Worm (Caenorhabditis elegans) whole organism, young adult: ENCODE results near the gene hoe-1.

Experiments used
- B0261.1 ChIP-seq: sonication (generic microtip); optimal IDR thresholded peaks from 2 replicates; lab custom pipeline; 2016; ENCODE audit warnings: mild to moderate bottlenecking, missing genetic modification characterization, moderate library complexity, missing compliant biosample characterization
- F10E7.11 ChIP-seq: sonication (generic microtip); optimal IDR thresholded peaks from 2 replicates; lab custom pipeline; 2017; ENCODE audit warnings: mild to moderate bottlenecking, missing genetic modification characterization, moderate library complexity, missing compliant biosample characterization
- F23B12.7 ChIP-seq: sonication (generic microtip); optimal IDR thresholded peaks from 2 replicates; lab custom pipeline; 2017; ENCODE audit warnings: missing genetic modification characterization, mild to moderate bottlenecking, missing compliant biosample characterization, antibody characterized with exemption, moderate library complexity; ENCODE audit not compliant: insufficient read depth
- F37B4.10 ChIP-seq: fragments of 200-800 bp; sonication (Bioruptor generic); IDR thresholded peaks from 2 replicates; pipeline ENCODE4 v1.3.6; 2022; ENCODE audit warnings: missing genetic modification characterization, missing compliant biosample characterization
- F39B2.1 ChIP-seq: fragments of 200-800 bp; sonication (Bioruptor generic); IDR thresholded peaks from 2 replicates; pipeline ENCODE4 v1.3.6; 2022; ENCODE audit warnings: missing genetic modification reagents, missing genetic modification characterization, missing compliant biosample characterization
- F55B11.4 ChIP-seq: sonication (generic microtip); optimal IDR thresholded peaks from 2 replicates; lab custom pipeline; 2016; ENCODE audit warnings: missing compliant biosample characterization, missing genetic modification characterization, borderline replicate concordance; ENCODE audit not compliant: insufficient read depth
- K11D2.4 ChIP-seq: fragments of 200-800 bp; sonication (Bioruptor generic); IDR thresholded peaks from 2 replicates; pipeline ENCODE4 v1.3.6; 2022; ENCODE audit warnings: missing genetic modification reagents, missing genetic modification characterization, missing compliant biosample characterization
- T07F8.4 ChIP-seq: sonication (generic microtip); optimal IDR thresholded peaks from 2 replicates; lab custom pipeline; 2016; ENCODE audit warnings: mild to moderate bottlenecking, missing genetic modification characterization, moderate library complexity, missing compliant biosample characterization
- T26A5.8 ChIP-seq: sonication (generic microtip); optimal IDR thresholded peaks from 2 replicates; lab custom pipeline; 2016; ENCODE audit warnings: missing genetic modification characterization, missing compliant biosample characterization
- Y53G8AR.9 ChIP-seq: fragments of 200-800 bp; sonication (Bioruptor generic); conservative IDR thresholded peaks from 2 replicates; pipeline ENCODE4 v1.3.6; 2022; ENCODE audit warnings: missing genetic modification reagents, missing genetic modification characterization, missing compliant biosample characterization
- ZK185.1 ChIP-seq: sonication (generic microtip); optimal IDR thresholded peaks from 2 replicates; lab custom pipeline; 2016; ENCODE audit warnings: mild to moderate bottlenecking, missing genetic modification characterization, missing compliant biosample characterization; ENCODE audit not compliant: poor library complexity, severe bottlenecking
- ama-1 ChIP-seq, 3 experiments: fragments of 150-350 bp in 1 of 3; sonication (generic microtip) in 2 of 3; optimal IDR thresholded peaks; 2 replicates each; lab custom pipeline; 2014 to 2018; ENCODE audit warnings: missing biosample characterization in 2 of 3, missing genetic modification characterization in 2 of 3, missing genetic modification reagents in 2 of 3
- aptf-3 ChIP-seq: fragments of 200-800 bp; sonication (Bioruptor generic); IDR thresholded peaks from 2 replicates; pipeline ENCODE4 v1.3.6; 2022; ENCODE audit warnings: missing genetic modification characterization, missing compliant biosample characterization
- atf-7 ChIP-seq: sonication (generic microtip); optimal IDR thresholded peaks from 2 replicates; lab custom pipeline; 2017; ENCODE audit warnings: mild to moderate bottlenecking, missing genetic modification characterization, missing compliant biosample characterization
- attf-3 ChIP-seq: fragments of 200-800 bp; sonication (Bioruptor generic); conservative IDR thresholded peaks from 2 replicates; pipeline ENCODE4 v1.3.6; 2022; ENCODE audit warnings: missing genetic modification reagents, missing genetic modification characterization, missing compliant biosample characterization
- attf-5 ChIP-seq: fragments of 200-800 bp; sonication (Bioruptor generic); optimal IDR thresholded peaks from 2 replicates; lab custom pipeline; 2018; ENCODE audit warnings: mild to moderate bottlenecking, missing genetic modification characterization, missing compliant biosample characterization
- attf-6 ChIP-seq: fragments of 200-800 bp; sonication (Bioruptor generic); IDR thresholded peaks from 2 replicates; pipeline ENCODE4 v1.3.6; 2022; ENCODE audit warnings: missing genetic modification reagents, missing genetic modification characterization, missing compliant biosample characterization
- bed-1 ChIP-seq: fragments of 200-800 bp; sonication (Bioruptor generic); IDR thresholded peaks from 2 replicates; pipeline ENCODE4 v1.3.6; 2022; ENCODE audit warnings: missing genetic modification reagents, missing genetic modification characterization, missing compliant biosample characterization
- cebp-2 ChIP-seq: fragments of 200-800 bp; sonication (Bioruptor generic); IDR thresholded peaks from 2 replicates; pipeline ENCODE4 v1.3.6; 2022; ENCODE audit warnings: missing genetic modification characterization, missing compliant biosample characterization
- dpl-1 ChIP-seq: fragments of 150-350 bp; optimal IDR thresholded peaks from 2 replicates; lab custom pipeline; 2014; ENCODE audit warnings: missing biosample characterization, missing genetic modification reagents, missing genetic modification characterization
- egrh-3 ChIP-seq: fragments of 200-800 bp; sonication (Bioruptor generic); IDR thresholded peaks from 2 replicates; pipeline ENCODE4 v1.3.6; 2022; ENCODE audit warnings: missing genetic modification reagents, missing genetic modification characterization, missing compliant biosample characterization
- gei-17 ChIP-seq: fragments of 200-800 bp; sonication (Bioruptor generic); optimal IDR thresholded peaks from 2 replicates; lab custom pipeline; 2018; ENCODE audit warnings: mild to moderate bottlenecking, missing genetic modification characterization, missing compliant biosample characterization
- hmg-20 ChIP-seq: fragments of 200-800 bp; sonication (Bioruptor generic); IDR thresholded peaks from 2 replicates; pipeline ENCODE4 v1.3.6; 2022; ENCODE audit warnings: missing genetic modification reagents, missing genetic modification characterization, missing compliant biosample characterization
- hrde-1 ChIP-seq: sonication (generic microtip); optimal IDR thresholded peaks from 2 replicates; lab custom pipeline; 2016; ENCODE audit warnings: missing genetic modification characterization, mild to moderate bottlenecking, missing compliant biosample characterization, moderate library complexity, missing genotype, missing genetic modification reagents, borderline replicate concordance
- let-526 ChIP-seq: fragments of 200-800 bp; sonication (Bioruptor generic); IDR thresholded peaks from 2 replicates; pipeline ENCODE4 v1.3.6; 2022; ENCODE audit warnings: missing genetic modification reagents, missing genetic modification characterization, missing compliant biosample characterization
- lin-26 ChIP-seq: fragments of 200-800 bp; sonication (Bioruptor generic); IDR thresholded peaks from 2 replicates; pipeline ENCODE4 v1.3.6; 2022; ENCODE audit warnings: missing genetic modification reagents, missing genetic modification characterization, missing compliant biosample characterization
- lir-1 ChIP-seq: fragments of 200-800 bp; sonication (Bioruptor generic); conservative IDR thresholded peaks from 2 replicates; pipeline ENCODE4 v1.3.6; 2022; ENCODE audit warnings: missing genetic modification reagents, missing genetic modification characterization, missing compliant biosample characterization
- lsy-27 ChIP-seq: sonication (generic microtip); optimal IDR thresholded peaks from 2 replicates; lab custom pipeline; 2017; ENCODE audit warnings: missing genetic modification characterization, mild to moderate bottlenecking, missing compliant biosample characterization, antibody characterized with exemption, missing genotype, borderline replicate concordance; ENCODE audit not compliant: insufficient read depth
- mel-28 ChIP-seq: sonication (generic microtip); optimal IDR thresholded peaks from 2 replicates; lab custom pipeline; 2016; ENCODE audit warnings: borderline replicate concordance, mild to moderate bottlenecking, missing genetic modification characterization, missing compliant biosample characterization
- nfya-1 ChIP-seq: sonication (generic microtip); optimal IDR thresholded peaks from 2 replicates; lab custom pipeline; 2017; ENCODE audit warnings: antibody characterized with exemption, missing compliant biosample characterization, missing genetic modification characterization, borderline replicate concordance; ENCODE audit not compliant: insufficient read depth
- nfya-2 ChIP-seq: fragments of 200-800 bp; sonication (Bioruptor generic); IDR thresholded peaks from 2 replicates; pipeline ENCODE4 v1.3.6; 2022; ENCODE audit warnings: missing genetic modification reagents, missing genetic modification characterization, missing compliant biosample characterization
- nhr-80 ChIP-seq: sonication (generic microtip); optimal IDR thresholded peaks from 2 replicates; lab custom pipeline; 2016; ENCODE audit warnings: missing genetic modification characterization, missing compliant biosample characterization
- rec-8 ChIP-seq, 2 experiments: sonication (generic microtip); optimal IDR thresholded peaks; 2 replicates each; lab custom pipeline; 2016; ENCODE audit warnings: mild to moderate bottlenecking in 2 of 2, missing genetic modification characterization in 2 of 2, missing genetic modification reagents in 2 of 2, missing genotype in 2 of 2, missing biosample characterization in 1 of 2, missing compliant biosample characterization in 1 of 2, moderate library complexity in 1 of 2
- rpc-1 ChIP-seq, 2 experiments: fragments of 150-350 bp in 1 of 2; sonication (generic microtip) in 1 of 2; optimal IDR thresholded peaks; 2 replicates each; lab custom pipeline; 2014 to 2018; ENCODE audit warnings: missing biosample characterization in 1 of 2, missing genetic modification characterization in 1 of 2, missing genetic modification reagents in 1 of 2, missing genotype in 1 of 2
- snpc-1.3 ChIP-seq: sonication (generic microtip); optimal IDR thresholded peaks from 2 replicates; lab custom pipeline; 2017; ENCODE audit warnings: missing genetic modification characterization, mild to moderate bottlenecking, missing compliant biosample characterization, antibody characterized with exemption, moderate library complexity, missing genotype, missing genetic modification reagents; ENCODE audit not compliant: insufficient read depth
- snpc-3.4 ChIP-seq: sonication (generic microtip); optimal IDR thresholded peaks from 2 replicates; lab custom pipeline; 2017; ENCODE audit warnings: missing genetic modification characterization, mild to moderate bottlenecking, missing compliant biosample characterization, antibody characterized with exemption, moderate library complexity, missing genotype, missing genetic modification reagents
- snpc-4 ChIP-seq, 5 experiments: fragments of 150-350 bp in 1 of 5; sonication (generic microtip) in 4 of 5; optimal IDR thresholded peaks; 2 replicates each; lab custom pipeline; 2014 to 2018; ENCODE audit warnings: missing genetic modification characterization in 5 of 5, missing biosample characterization in 3 of 5, antibody characterized with exemption in 2 of 5, mild to moderate bottlenecking in 2 of 5, missing compliant biosample characterization in 2 of 5, missing genotype in 2 of 5, moderate library complexity in 2 of 5, missing genetic modification reagents in 1 of 5
- somi-1 ChIP-seq: fragments of 200-800 bp; sonication (Bioruptor generic); optimal IDR thresholded peaks from 2 replicates; lab custom pipeline; 2018; ENCODE audit warnings: mild to moderate bottlenecking, missing genetic modification characterization, missing compliant biosample characterization
- sptf-2 ChIP-seq: fragments of 200-800 bp; sonication (Bioruptor generic); optimal IDR thresholded peaks from 2 replicates; lab custom pipeline; 2018; ENCODE audit warnings: mild to moderate bottlenecking, missing genetic modification characterization, missing compliant biosample characterization
- unc-130 ChIP-seq: sonication (generic microtip); optimal IDR thresholded peaks from 2 replicates; lab custom pipeline; 2016; ENCODE audit warnings: missing genetic modification reagents, missing genetic modification characterization, missing compliant biosample characterization
- xnd-1 ChIP-seq: sonication (generic microtip); optimal IDR thresholded peaks from 2 replicates; lab custom pipeline; 2016; ENCODE audit warnings: missing genotype, missing genetic modification reagents, missing genetic modification characterization, missing compliant biosample characterization
- zim-3 ChIP-seq: sonication (generic microtip); optimal IDR thresholded peaks from 2 replicates; lab custom pipeline; 2017; ENCODE audit warnings: mild to moderate bottlenecking, missing genetic modification characterization, moderate library complexity, missing compliant biosample characterization
- ztf-25 ChIP-seq: fragments of 200-800 bp; sonication (Bioruptor generic); IDR thresholded peaks from 2 replicates; pipeline ENCODE4 v1.3.6; 2022; ENCODE audit warnings: missing genetic modification reagents, missing genetic modification characterization, missing compliant biosample characterization
- ztf-26 ChIP-seq: sonication (generic microtip); optimal IDR thresholded peaks from 2 replicates; lab custom pipeline; 2017; ENCODE audit warnings: missing genetic modification characterization, missing compliant biosample characterization
- ztf-28 ChIP-seq: fragments of 200-800 bp; sonication (Bioruptor generic); IDR thresholded peaks from 2 replicates; pipeline ENCODE4 v1.3.6; 2022; ENCODE audit warnings: missing genetic modification reagents, missing genetic modification characterization, missing compliant biosample characterization
- ztf-6 ChIP-seq: fragments of 200-800 bp; sonication (Bioruptor generic); IDR thresholded peaks from 2 replicates; pipeline ENCODE4 v1.3.6; 2022; ENCODE audit warnings: missing genetic modification reagents, missing genetic modification characterization, missing compliant biosample characterization

hoe-1 gene

ce11 chrIV:4745422-4745821, 1.4 kb upstream of the hoe-1 start, which contains the start of gene timm-17B.1 (continued):
- TF ChIP-seq F55B11.4 (tag; lab: Kevin White, UChicago): no peak
- TF ChIP-seq B0261.1 (tag; lab: Kevin White, UChicago): no peak
- no peak for TF ChIP-seq somi-1 (GFP tag; lab: Kevin White, UChicago)
- no peak for TF ChIP-seq F10E7.11
- no peak for TF ChIP-seq ztf-26 (tag; lab: Kevin White, UChicago)
- TF ChIP-seq ztf-28 (GFP tag; lab: Robert Waterston, UW): no peak
- TF ChIP-seq attf-6 (GFP tag; lab: Robert Waterston, UW): no peak
- TF ChIP-seq mel-28 (tag; lab: Kevin White, UChicago): no peak
- TF ChIP-seq attf-5 (GFP tag; lab: Kevin White, UChicago): peak; percentile 17
- peak; percentile 8 for TF ChIP-seq nhr-80
- TF ChIP-seq dpl-1 (GFP tag; lab: Kevin White, UChicago): no peak
- no peak for TF ChIP-seq ztf-6 (GFP tag; lab: Robert Waterston, UW)
- TF ChIP-seq snpc-1.3: no peak
- 0 out of 2 replicates have a peak, but pooled peaks have one; percentile 62 for TF ChIP-seq Y53G8AR.9 (GFP tag; lab: Robert Waterston, UW)
- no peak for TF ChIP-seq ama-1 (optimal IDR thresholded peaks at IDR 0.05; lab: Kevin White, UChicago)
- no peak for TF ChIP-seq ama-1 (GFP tag; optimal IDR thresholded peaks at IDR 0.05; lab: Kevin White, UChicago)
- peak; percentile 19 for TF ChIP-seq snpc-3.4 (tag; lab: Kevin White, UChicago)
- no peak for TF ChIP-seq nfya-2
- no peak for TF ChIP-seq unc-130 (GFP tag; lab: Kevin White, UChicago)
- TF ChIP-seq K11D2.4: no peak
- peak; percentile 12 for TF ChIP-seq snpc-4 (GFP tag; optimal IDR thresholded peaks at IDR 0.05; lab: Kevin White, UChicago)
- peak; percentile 34 to 64 (median 54) for TF ChIP-seq snpc-4 (tag; optimal IDR thresholded peaks at IDR 0.05; lab: Kevin White, UChicago)
- TF ChIP-seq T26A5.8 (tag; lab: Kevin White, UChicago): no peak
- no peak for TF ChIP-seq rpc-1 (optimal IDR thresholded peaks at IDR 0.05; lab: Kevin White, UChicago)
- no peak for TF ChIP-seq rpc-1 (tag; optimal IDR thresholded peaks at IDR 0.05; lab: Kevin White, UChicago)
- TF ChIP-seq hmg-20: peak; percentile 34; the same call in 1 of the 2 replicates
- TF ChIP-seq attf-3 (GFP tag; lab: Robert Waterston, UW): no peak
- no peak for TF ChIP-seq F37B4.10
- no peak for TF ChIP-seq F23B12.7 (tag; lab: Kevin White, UChicago)
- no peak for TF ChIP-seq sptf-2
- TF ChIP-seq T07F8.4: no peak
- TF ChIP-seq gei-17 (GFP tag; lab: Kevin White, UChicago): no peak
- no peak for TF ChIP-seq ztf-25 (GFP tag; lab: Robert Waterston, UW)
- TF ChIP-seq aptf-3 (GFP tag; lab: Robert Waterston, UW): no peak
- TF ChIP-seq cebp-2: no peak
- TF ChIP-seq lin-26: no peak
- TF ChIP-seq egrh-3 (GFP tag; lab: Robert Waterston, UW): no peak
- peak; percentile 49 for TF ChIP-seq ZK185.1
- TF ChIP-seq bed-1 (GFP tag; lab: Robert Waterston, UW): no peak
- no peak for TF ChIP-seq zim-3 (tag; lab: Kevin White, UChicago)
- no peak for TF ChIP-seq hrde-1
- TF ChIP-seq let-526 (GFP tag; lab: Robert Waterston, UW): no peak
- TF ChIP-seq lir-1 (GFP tag; lab: Robert Waterston, UW): no peak
- TF ChIP-seq xnd-1 (tag; lab: Kevin White, UChicago): peak; percentile 51
- TF ChIP-seq rec-8 (tag; optimal IDR thresholded peaks at IDR 0.05; lab: Kevin White, UChicago): no peak
- TF ChIP-seq F39B2.1 (GFP tag; lab: Robert Waterston, UW): no peak
- no peak for TF ChIP-seq nfya-1
- TF ChIP-seq atf-7 (tag; lab: Kevin White, UChicago): no peak
- no peak for TF ChIP-seq lsy-27 (tag; lab: Kevin White, UChicago)
